Worm (Caenorhabditis elegans): ENCODE data around the gene Y57G11C.33.

Gene Y57G11C.33

ce11 chrIV:14656573-14657129 is at the start of gene Y57G11C.33:
TSS of gene Y57G11C.33 (plus strand) at chrIV:14657079.
- no peak for TF ChIP-seq ceh-32 (tag; optimal IDR thresholded peaks at IDR 0.05; ENCODE audit: poor library complexity)
- TF ChIP-seq nhr-41 (GFP tag; IDR thresholded peaks at IDR 0.05) = no peak
- peak; percentile 22 for TF ChIP-seq dve-1 (tag; optimal IDR thresholded peaks at IDR 0.05; ENCODE audit: insufficient read depth)
- TF ChIP-seq nhr-11 (tag; optimal IDR thresholded peaks at IDR 0.05) = no peak
- TF ChIP-seq tag-97 (GFP tag; IDR thresholded peaks at IDR 0.05) = no peak
- TF ChIP-seq ceh-28 (tag; optimal IDR thresholded peaks at IDR 0.05) = no peak
- TF ChIP-seq lsy-2 (tag; optimal IDR thresholded peaks at IDR 0.05) = peak in 1 of 2 experiments; percentile 86
- no peak for TF ChIP-seq madf-9 (GFP tag; conservative IDR thresholded peaks at IDR 0.05)
- TF ChIP-seq ztf-7 (tag; optimal IDR thresholded peaks at IDR 0.05) = peak; percentile 29
- TF ChIP-seq dpl-1 (GFP tag; optimal IDR thresholded peaks at IDR 0.05) = peak; percentile 15
- no peak for TF ChIP-seq lin-29 (GFP tag; IDR thresholded peaks at IDR 0.05)
- no peak for TF ChIP-seq daf-19 (GFP tag; conservative IDR thresholded peaks at IDR 0.05)
- TF ChIP-seq lin-15B (tag; optimal IDR thresholded peaks at IDR 0.05) = no peak
- TF ChIP-seq saeg-2 (GFP tag; IDR thresholded peaks at IDR 0.05) = no peak
- TF ChIP-seq fos-1 (tag; optimal IDR thresholded peaks at IDR 0.05) = no peak
- no peak for TF ChIP-seq daf-12 (tag; optimal IDR thresholded peaks at IDR 0.05)
- TF ChIP-seq nhr-102 (tag; optimal IDR thresholded peaks at IDR 0.05) = no peak
- no peak for TF ChIP-seq sdz-12 (GFP tag; optimal IDR thresholded peaks at IDR 0.05)
- TF ChIP-seq aly-2 (tag; optimal IDR thresholded peaks at IDR 0.05) = no peak
- TF ChIP-seq egl-27 (tag; optimal IDR thresholded peaks at IDR 0.05) = no peak
- no peak for TF ChIP-seq T26A8.4 (GFP tag; IDR thresholded peaks at IDR 0.05)
- no peak for TF ChIP-seq F44E2.7 (GFP tag; IDR thresholded peaks at IDR 0.05)
- TF ChIP-seq pqm-1 (tag; optimal IDR thresholded peaks at IDR 0.05) = no peak
- TF ChIP-seq ceh-44 (GFP tag; IDR thresholded peaks at IDR 0.05) = no peak
- TF ChIP-seq dmd-9 (GFP tag; IDR thresholded peaks at IDR 0.05) = no peak
- no peak for TF ChIP-seq mep-1 (tag; optimal IDR thresholded peaks at IDR 0.05)
- no peak for TF ChIP-seq F49E8.2 (tag; optimal IDR thresholded peaks at IDR 0.05; ENCODE audit: borderline replicate concordance)
- peak; percentile 85 for TF ChIP-seq snpc-1.2 (GFP tag; IDR thresholded peaks at IDR 0.05)

ce11 chrIV:14608605-14609004 is 48.3 kb upstream of the Y57G11C.33 start:
- no peak for TF ChIP-seq egl-43 (GFP tag; IDR thresholded peaks at IDR 0.05)
- TF ChIP-seq F37D6.2 (tag; optimal IDR thresholded peaks at IDR 0.05) = no peak
- TF ChIP-seq egl-27 (tag; optimal IDR thresholded peaks at IDR 0.05) = no peak
- TF ChIP-seq nhr-6 (tag; optimal IDR thresholded peaks at IDR 0.05) = no peak
- TF ChIP-seq mdl-1 (tag; optimal IDR thresholded peaks at IDR 0.05) = no peak
- no peak for TF ChIP-seq vab-7 (GFP tag; IDR thresholded peaks at IDR 0.05)
- TF ChIP-seq hlh-30 (tag; optimal IDR thresholded peaks at IDR 0.05; ENCODE audit: insufficient read depth) = no peak
- TF ChIP-seq daf-19 (GFP tag; conservative IDR thresholded peaks at IDR 0.05) = no peak
- TF ChIP-seq unc-130 (GFP tag; optimal IDR thresholded peaks at IDR 0.05) = no peak

DNA sequence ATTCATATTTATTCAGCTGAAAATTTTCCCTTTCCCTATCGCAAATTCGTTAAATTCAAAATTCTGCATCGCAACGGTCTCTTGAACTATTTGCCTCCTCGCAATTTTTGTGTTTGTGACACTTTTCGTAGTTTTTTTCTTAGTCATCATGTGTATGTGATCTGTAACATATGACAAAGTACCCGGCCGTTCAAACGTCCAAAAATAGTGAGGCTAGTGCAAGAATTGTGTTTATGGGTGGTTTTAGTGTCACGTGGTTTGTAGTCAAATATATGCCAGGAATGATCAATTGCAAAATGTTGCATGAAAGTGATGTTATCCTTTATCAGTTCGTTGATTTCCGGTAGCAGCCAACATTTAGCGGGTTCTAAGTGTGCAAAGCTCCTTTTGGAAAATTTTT is 47.1 kb upstream of the Y57G11C.33 start:
- TF ChIP-seq sdz-12 (GFP tag; optimal IDR thresholded peaks at IDR 0.05) (no peak), nhr-77 (tag; optimal IDR thresholded peaks at IDR 0.05) (peak; percentile 85), hlh-11 (tag; optimal IDR thresholded peaks at IDR 0.05) (peak; percentile 60), ces-1 (GFP tag; optimal IDR thresholded peaks at IDR 0.05) (no peak), lin-38 (GFP tag; IDR thresholded peaks at IDR 0.05) (no peak), nhr-6 (tag; optimal IDR thresholded peaks at IDR 0.05) (no peak), lin-1 (GFP tag; IDR thresholded peaks at IDR 0.05) (no peak), egl-43 (GFP tag; IDR thresholded peaks at IDR 0.05) (no peak), dmd-9 (GFP tag; IDR thresholded peaks at IDR 0.05) (no peak), dmd-6 (GFP tag; IDR thresholded peaks at IDR 0.05) (peak; percentile 90), pha-4 (GFP tag; IDR thresholded peaks at IDR 0.05) (no peak), pha-4 (tag; optimal IDR thresholded peaks at IDR 0.05) (no peak), lin-15B (tag; optimal IDR thresholded peaks at IDR 0.05) (no peak), snpc-1.2 (GFP tag; IDR thresholded peaks at IDR 0.05) (no peak), lin-29 (GFP tag; IDR thresholded peaks at IDR 0.05) (no peak), dmd-8 (GFP tag; IDR thresholded peaks at IDR 0.05) (0 out of 2 replicates have a peak, but pooled peaks have one; percentile 32), nhr-10 (tag; optimal IDR thresholded peaks at IDR 0.05) (no peak), rbr-2 (tag; optimal IDR thresholded peaks at IDR 0.05) (no peak), spr-3 (GFP tag; optimal IDR thresholded peaks at IDR 0.05) (no peak), hlh-30 (tag; optimal IDR thresholded peaks at IDR 0.05; ENCODE audit: insufficient read depth) (peak; percentile 94), vab-7 (GFP tag; IDR thresholded peaks at IDR 0.05) (no peak), lsy-2 (tag; optimal IDR thresholded peaks at IDR 0.05) (peak in 1 of 2 experiments; percentile 37), T20F7.1 (GFP tag; optimal IDR thresholded peaks at IDR 0.05) (no peak)

All from whole organism, L4 larva.